Worm (Caenorhabditis elegans) whole organism, L2 larva: ENCODE measurements around the gene pals-16.

ENCODE experiments used
- C34F6.9 ChIP-seq: fragments of 150-350 bp; optimal IDR thresholded peaks from 2 replicates; lab custom pipeline; 2014; ENCODE audit warnings: missing biosample characterization, missing genetic modification characterization
- F13H6.1 ChIP-seq: sonication (generic microtip); optimal IDR thresholded peaks from 2 replicates; lab custom pipeline; 2016; ENCODE audit warnings: missing genetic modification characterization, missing compliant biosample characterization
- R02D3.7 ChIP-seq: fragments of 150-350 bp; optimal IDR thresholded peaks from 2 replicates; lab custom pipeline; 2014; ENCODE audit warnings: missing biosample characterization, missing genetic modification characterization
- Y55F3AM.14 ChIP-seq: fragments of 200-800 bp; sonication (Bioruptor generic); optimal IDR thresholded peaks from 2 replicates; lab custom pipeline; 2018; ENCODE audit warnings: mild to moderate bottlenecking, missing genetic modification characterization, missing compliant biosample characterization
- ZK546.5 ChIP-seq: sonication (generic microtip); optimal IDR thresholded peaks from 2 replicates; lab custom pipeline; 2017; ENCODE audit warnings: missing biosample characterization, missing genetic modification characterization
- alr-1 ChIP-seq: fragments of 150-350 bp; optimal IDR thresholded peaks from 2 replicates; lab custom pipeline; 2014; ENCODE audit warnings: missing biosample characterization, missing genetic modification characterization
- aly-2 ChIP-seq: fragments of 150-350 bp; optimal IDR thresholded peaks from 2 replicates; lab custom pipeline; 2014; ENCODE audit warnings: missing biosample characterization, missing genetic modification characterization
- ama-1 ChIP-seq: fragments of 150-350 bp; optimal IDR thresholded peaks from 2 replicates; lab custom pipeline; 2018; ENCODE audit warnings: inconsistent platforms
- blmp-1 ChIP-seq: sonication (generic microtip); optimal IDR thresholded peaks from 2 replicates; lab custom pipeline; 2017; ENCODE audit warnings: missing genetic modification characterization, mild to moderate bottlenecking, missing compliant biosample characterization, antibody characterized with exemption, moderate library complexity; ENCODE audit not compliant: insufficient read depth
- ceh-16 ChIP-seq: fragments of 150-350 bp; optimal IDR thresholded peaks from 2 replicates; lab custom pipeline; 2014; ENCODE audit warnings: missing biosample characterization, missing genetic modification characterization
- ceh-82 ChIP-seq: fragments of 150-350 bp; optimal IDR thresholded peaks from 2 replicates; lab custom pipeline; 2014; ENCODE audit warnings: missing biosample characterization, missing genetic modification characterization
- crh-2 ChIP-seq: sonication (generic microtip); optimal IDR thresholded peaks from 2 replicates; lab custom pipeline; 2017; ENCODE audit warnings: missing biosample characterization, missing genetic modification characterization
- dmd-4 ChIP-seq: sonication (generic microtip); optimal IDR thresholded peaks from 2 replicates; lab custom pipeline; 2017; ENCODE audit warnings: missing biosample characterization, missing genetic modification characterization
- egl-27 ChIP-seq: sonication (generic microtip); optimal IDR thresholded peaks from 3 replicates; lab custom pipeline; 2017; ENCODE audit warnings: missing biosample characterization, missing genetic modification reagents, missing genetic modification characterization
- elt-1 ChIP-seq: fragments of 150-350 bp; optimal IDR thresholded peaks from 2 replicates; lab custom pipeline; 2014; ENCODE audit warnings: missing biosample characterization, missing genetic modification characterization
- elt-3 ChIP-seq: sonication (generic microtip); optimal IDR thresholded peaks from 2 replicates; lab custom pipeline; 2017; ENCODE audit warnings: missing biosample characterization, missing genetic modification characterization
- fos-1 ChIP-seq: fragments of 150-350 bp; optimal IDR thresholded peaks from 2 replicates; lab custom pipeline; 2014; ENCODE audit warnings: missing biosample characterization, missing genetic modification characterization
- gmeb-1 ChIP-seq: fragments of 150-350 bp; optimal IDR thresholded peaks from 2 replicates; lab custom pipeline; 2014; ENCODE audit warnings: missing biosample characterization, missing genetic modification characterization
- lin-11 ChIP-seq: fragments of 150-350 bp; sonication (generic microtip); optimal IDR thresholded peaks from 2 replicates; lab custom pipeline; 2014; ENCODE audit warnings: missing biosample characterization, missing genetic modification characterization, inconsistent platforms, mixed read lengths
- lin-13 ChIP-seq: fragments of 150-350 bp; optimal IDR thresholded peaks from 2 replicates; lab custom pipeline; 2014; ENCODE audit warnings: missing biosample characterization, missing genetic modification reagents, missing genetic modification characterization
- lin-39 ChIP-seq: fragments of 150-350 bp; optimal IDR thresholded peaks from 2 replicates; lab custom pipeline; 2014; ENCODE audit warnings: missing biosample characterization, missing genetic modification reagents, missing genetic modification characterization
- lsy-2 ChIP-seq, 2 experiments: fragments of 150-350 bp in 1 of 2; sonication (generic microtip) in 1 of 2; optimal IDR thresholded peaks; 2 replicates each; lab custom pipeline; 2014 to 2017; ENCODE audit warnings: missing biosample characterization in 2 of 2, missing genetic modification characterization in 2 of 2
- mab-5 ChIP-seq: fragments of 150-350 bp; optimal IDR thresholded peaks from 2 replicates; lab custom pipeline; 2014; ENCODE audit warnings: missing biosample characterization, missing genetic modification characterization
- mbf-1 ChIP-seq: sonication (generic microtip); optimal IDR thresholded peaks from 2 replicates; lab custom pipeline; 2017; ENCODE audit warnings: missing biosample characterization, missing genetic modification characterization
- mdl-1 ChIP-seq, 2 experiments: fragments of 150-350 bp in 1 of 2; sonication (generic microtip) in 1 of 2; optimal IDR thresholded peaks; 2 replicates each; lab custom pipeline; 2017; ENCODE audit warnings: missing biosample characterization in 2 of 2, missing genetic modification characterization in 2 of 2
- nhr-10 ChIP-seq: sonication (generic microtip); optimal IDR thresholded peaks from 2 replicates; lab custom pipeline; 2017; ENCODE audit warnings: missing biosample characterization, missing genetic modification characterization
- nhr-11 ChIP-seq: fragments of 150-350 bp; optimal IDR thresholded peaks from 2 replicates; lab custom pipeline; 2014; ENCODE audit warnings: missing biosample characterization, missing genetic modification characterization
- nhr-12 ChIP-seq: fragments of 150-350 bp; optimal IDR thresholded peaks from 2 replicates; lab custom pipeline; 2014; ENCODE audit warnings: missing biosample characterization, missing genetic modification characterization
- nhr-129 ChIP-seq: fragments of 150-350 bp; optimal IDR thresholded peaks from 2 replicates; lab custom pipeline; 2014; ENCODE audit warnings: missing biosample characterization, missing genetic modification characterization
- nhr-21 ChIP-seq: fragments of 150-350 bp; optimal IDR thresholded peaks from 2 replicates; lab custom pipeline; 2014; ENCODE audit warnings: missing biosample characterization, missing genetic modification characterization
- nhr-23 ChIP-seq: fragments of 150-350 bp; optimal IDR thresholded peaks from 2 replicates; lab custom pipeline; 2014; ENCODE audit warnings: missing biosample characterization, missing genetic modification reagents, missing genetic modification characterization
- nhr-237 ChIP-seq: fragments of 150-350 bp; optimal IDR thresholded peaks from 2 replicates; lab custom pipeline; 2014; ENCODE audit warnings: missing biosample characterization, missing genetic modification characterization
- nhr-25 ChIP-seq: fragments of 150-350 bp; sonication (generic microtip); optimal IDR thresholded peaks from 3 replicates; lab custom pipeline; 2014; ENCODE audit warnings: missing biosample characterization, missing genetic modification characterization
- nhr-6 ChIP-seq: fragments of 150-350 bp; optimal IDR thresholded peaks from 2 replicates; lab custom pipeline; 2014; ENCODE audit warnings: missing biosample characterization, missing genetic modification characterization
- nhr-77 ChIP-seq: fragments of 150-350 bp; optimal IDR thresholded peaks from 2 replicates; lab custom pipeline; 2014; ENCODE audit warnings: missing biosample characterization, missing genetic modification characterization
- peb-1 ChIP-seq: fragments of 150-350 bp; optimal IDR thresholded peaks from 2 replicates; lab custom pipeline; 2014; ENCODE audit warnings: missing biosample characterization, missing genetic modification characterization
- sem-4 ChIP-seq: fragments of 150-350 bp; optimal IDR thresholded peaks from 2 replicates; lab custom pipeline; 2014; ENCODE audit warnings: missing biosample characterization, missing genetic modification reagents, missing genetic modification characterization
- skn-1 ChIP-seq: sonication (generic microtip); optimal IDR thresholded peaks from 2 replicates; lab custom pipeline; 2017; ENCODE audit warnings: missing biosample characterization, missing genetic modification characterization
- sma-3 ChIP-seq: sonication (generic microtip); optimal IDR thresholded peaks from 2 replicates; lab custom pipeline; 2016; ENCODE audit warnings: missing genetic modification reagents, missing genetic modification characterization, missing compliant biosample characterization
- sma-9 ChIP-seq, 2 experiments: fragments of 150-350 bp in 1 of 2; sonication (generic microtip) in 1 of 2; optimal IDR thresholded peaks; 2 replicates each; lab custom pipeline; 2014 to 2016; ENCODE audit warnings: missing genetic modification characterization in 2 of 2, mild to moderate bottlenecking in 1 of 2, missing biosample characterization in 1 of 2, missing compliant biosample characterization in 1 of 2, missing genetic modification reagents in 1 of 2, moderate library complexity in 1 of 2
- snpc-4 ChIP-seq: fragments of 150-350 bp; optimal IDR thresholded peaks from 2 replicates; lab custom pipeline; 2014; ENCODE audit warnings: missing biosample characterization, missing genetic modification characterization
- unc-39 ChIP-seq: fragments of 150-350 bp; optimal IDR thresholded peaks from 2 replicates; lab custom pipeline; 2014; ENCODE audit warnings: missing biosample characterization, missing genetic modification characterization
- unc-55 ChIP-seq: fragments of 150-350 bp; sonication (generic microtip); optimal IDR thresholded peaks from 3 replicates; lab custom pipeline; 2014; ENCODE audit warnings: missing biosample characterization, missing genetic modification reagents, missing genetic modification characterization
- unc-62 ChIP-seq: fragments of 150-350 bp; optimal IDR thresholded peaks from 2 replicates; lab custom pipeline; 2014; ENCODE audit warnings: missing biosample characterization, missing genetic modification reagents, missing genetic modification characterization
- zag-1 ChIP-seq: fragments of 150-350 bp; optimal IDR thresholded peaks from 2 replicates; lab custom pipeline; 2014; ENCODE audit warnings: missing biosample characterization, missing genetic modification characterization
- ztf-1 ChIP-seq: fragments of 200-800 bp; sonication (Bioruptor generic); conservative IDR thresholded peaks from 2 replicates; pipeline ENCODE4 v1.3.6; 2022; ENCODE audit warnings: missing genetic modification characterization, missing compliant biosample characterization
- ztf-11 ChIP-seq: sonication (generic microtip); optimal IDR thresholded peaks from 2 replicates; lab custom pipeline; 2017; ENCODE audit warnings: missing biosample characterization, missing genetic modification characterization
- ztf-4 ChIP-seq: fragments of 150-350 bp; optimal IDR thresholded peaks from 2 replicates; lab custom pipeline; 2014; ENCODE audit warnings: missing biosample characterization, missing genetic modification characterization

Gene pals-16

DNA sequence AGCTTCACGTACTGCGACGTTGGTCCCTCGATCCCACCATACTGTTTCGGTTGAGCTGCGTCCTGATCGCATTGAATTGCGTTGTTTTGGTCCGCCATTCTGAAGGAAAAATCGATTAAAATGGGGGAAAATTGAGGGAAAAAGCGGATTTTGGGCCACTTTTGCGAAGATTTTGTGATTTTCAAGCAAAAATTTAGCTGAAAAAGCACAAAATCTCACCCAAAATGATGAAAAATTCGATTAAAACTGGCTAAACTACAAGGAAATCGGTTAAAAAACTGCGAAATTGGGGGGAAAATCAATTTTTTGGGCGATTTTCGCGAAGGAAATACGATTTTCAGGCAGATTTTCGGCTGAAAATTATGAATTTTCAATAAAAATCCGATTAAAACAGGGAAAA is 17.3 kb downstream of the pals-16 start, which contains the start of gene elc-1:
Gene elc-1 (minus strand): TSS at position 101 of the 400 bp plus-strand sequence.
- TF ChIP-seq sem-4 (tag; lab: Kevin White, UChicago) (no peak), zag-1 (tag; lab: Kevin White, UChicago) (no peak), ztf-1 (GFP tag; lab: Robert Waterston, UW) (no peak), sma-3 (no peak), ama-1 (lab: Kevin White, UChicago) (no peak), nhr-129 (no peak)

ce11 chrIII:1418709-1419108 is 18.9 kb downstream of the pals-16 start:
- TF ChIP-seq ama-1 (lab: Kevin White, UChicago) (peak; percentile 40), ceh-82 (tag; lab: Kevin White, UChicago) (peak; percentile 21), mbf-1 (tag; lab: Kevin White, UChicago) (no peak), nhr-21 (tag; lab: Kevin White, UChicago) (peak; percentile 77), R02D3.7 (tag; lab: Kevin White, UChicago) (no peak), elt-3 (tag; lab: Kevin White, UChicago) (no peak), sma-9 (GFP tag; optimal IDR thresholded peaks at IDR 0.05; lab: Kevin White, UChicago) (peak; percentile 88), sma-9 (tag; optimal IDR thresholded peaks at IDR 0.05; lab: Kevin White, UChicago) (no peak), sma-3 (peak; percentile 88), C34F6.9 (tag; lab: Kevin White, UChicago) (peak; percentile 89), elt-1 (no peak), egl-27 (tag; lab: Kevin White, UChicago) (peak; percentile 30), mab-5 (tag; lab: Kevin White, UChicago) (peak; percentile 40), F13H6.1 (tag; lab: Kevin White, UChicago) (peak; percentile 86), snpc-4 (tag; lab: Kevin White, UChicago) (peak; percentile 59), lin-39 (tag; lab: Kevin White, UChicago) (no peak), Y55F3AM.14 (GFP tag; lab: Kevin White, UChicago) (peak; percentile 67), alr-1 (tag; lab: Kevin White, UChicago) (no peak), peb-1 (no peak), lin-11 (tag; lab: Kevin White, UChicago) (peak; percentile 90), ZK546.5 (tag; lab: Kevin White, UChicago) (peak; percentile 97), nhr-77 (no peak), crh-2 (tag; lab: Kevin White, UChicago) (peak; percentile 88), sem-4 (tag; lab: Kevin White, UChicago) (peak; percentile 47), gmeb-1 (tag; lab: Kevin White, UChicago) (peak; percentile 63), ceh-16 (peak; percentile 79), nhr-25 (tag; lab: Kevin White, UChicago) (peak; percentile 84), fos-1 (tag; lab: Kevin White, UChicago) (peak; percentile 75), nhr-23 (tag; lab: Kevin White, UChicago) (no peak), ztf-4 (tag; lab: Kevin White, UChicago) (peak; percentile 63), skn-1 (tag; lab: Kevin White, UChicago) (no peak), ztf-1 (GFP tag; lab: Robert Waterston, UW) (no peak), unc-39 (tag; lab: Kevin White, UChicago) (no peak), mdl-1 (tag; optimal IDR thresholded peaks at IDR 0.05; lab: Kevin White, UChicago) (peak; percentile 5 to 75), aly-2 (tag; lab: Kevin White, UChicago) (no peak), zag-1 (tag; lab: Kevin White, UChicago) (peak; percentile 14), nhr-12 (tag; lab: Kevin White, UChicago) (no peak), nhr-6 (peak; percentile 61), nhr-129 (peak; percentile 89), nhr-237 (tag; lab: Kevin White, UChicago) (peak; percentile 37), unc-62 (GFP tag; lab: Kevin White, UChicago) (no peak), lsy-2 (tag; optimal IDR thresholded peaks at IDR 0.05; lab: Kevin White, UChicago) (peak; percentile 98 to 99), lin-13 (GFP tag; lab: Kevin White, UChicago) (peak; percentile 96), ztf-11 (tag; lab: Kevin White, UChicago) (no peak), blmp-1 (tag; lab: Kevin White, UChicago) (peak; percentile 2), nhr-10 (tag; lab: Kevin White, UChicago) (no peak), nhr-11 (tag; lab: Kevin White, UChicago) (no peak), dmd-4 (no peak), unc-55 (peak; percentile 95)
